Fruit fly (Drosophila melanogaster): ENCODE data around the gene Hexim.
A peak's percentile ranks its signal among the peaks of the same experiment; 100 is the strongest.

The Hexim gene

dm6 chr3R:14662989-14663500 lies 3.8 kb downstream of the Hexim start, which contains the start of the genes Rad17 and BigH1:
Rad17 (minus strand) TSS chr3R:14663197.
BigH1 (plus strand) TSS chr3R:14663450.
- TF ChIP-seq CG13204 (GFP tag; optimal IDR thresholded peaks at IDR 0.05): no peak
- TF ChIP-seq CG12605 (GFP tag; IDR thresholded peaks at IDR 0.05): no peak
- TF ChIP-seq CG4496 (GFP tag; IDR thresholded peaks at IDR 0.05): no peak
- TF ChIP-seq CG34367 (tag; optimal IDR thresholded peaks at IDR 0.05): no peak
- no peak for TF ChIP-seq Pif1B (GFP tag; optimal IDR thresholded peaks at IDR 0.05)
- no peak for TF ChIP-seq CG10348 (GFP tag; IDR thresholded peaks at IDR 0.05)
- no peak for TF ChIP-seq CG32121 (GFP tag; IDR thresholded peaks at IDR 0.05)
- TF ChIP-seq Snoo (tag; optimal IDR thresholded peaks at IDR 0.05): no peak
- no peak for TF ChIP-seq CG8159 (tag; optimal IDR thresholded peaks at IDR 0.05)
- no peak for TF ChIP-seq EcR (GFP tag; optimal IDR thresholded peaks at IDR 0.05)
- no peak for TF ChIP-seq CG8301 (tag; optimal IDR thresholded peaks at IDR 0.05)
- TF ChIP-seq CG14655 (GFP tag; optimal IDR thresholded peaks at IDR 0.05): no peak
- TF ChIP-seq fd96Ca (GFP tag; IDR thresholded peaks at IDR 0.05): no peak
- TF ChIP-seq CG9948 (tag; optimal IDR thresholded peaks at IDR 0.05): no peak
- TF ChIP-seq CG17806 (tag; optimal IDR thresholded peaks at IDR 0.05): no peak
- no peak for TF ChIP-seq gl (tag; optimal IDR thresholded peaks at IDR 0.05)

- TF ChIP-seq CG10348 (GFP tag; IDR thresholded peaks at IDR 0.05) (no peak), CG8159 (tag; optimal IDR thresholded peaks at IDR 0.05) (no peak), CG4496 (GFP tag; IDR thresholded peaks at IDR 0.05) (no peak), rn (GFP tag; IDR thresholded peaks at IDR 0.05) (no peak), CG12605 (GFP tag; IDR thresholded peaks at IDR 0.05) (no peak), Ets98B (GFP tag; IDR thresholded peaks at IDR 0.05) (no peak), CG14655 (GFP tag; optimal IDR thresholded peaks at IDR 0.05) (no peak), CG34367 (tag; optimal IDR thresholded peaks at IDR 0.05) (no peak), CG9948 (tag; optimal IDR thresholded peaks at IDR 0.05) (no peak), CG15710 (tag; optimal IDR thresholded peaks at IDR 0.05) (no peak), CG8301 (tag; optimal IDR thresholded peaks at IDR 0.05) (no peak), Pif1B (GFP tag; optimal IDR thresholded peaks at IDR 0.05) (no peak), Pif1A (GFP tag; optimal IDR thresholded peaks at IDR 0.05) (no peak)
Observed at dm6 chr3R:14670840-14671239, 11.6 kb downstream of the Hexim start.

dm6 chr3R:14672915-14673314 lies 13.7 kb downstream of the Hexim start:
- TF ChIP-seq CG15710 (tag; optimal IDR thresholded peaks at IDR 0.05) (peak; percentile 66), CG34367 (tag; optimal IDR thresholded peaks at IDR 0.05) (peak; percentile 53), CG12605 (GFP tag; IDR thresholded peaks at IDR 0.05) (no peak), CG14655 (GFP tag; optimal IDR thresholded peaks at IDR 0.05) (no peak), gl (tag; optimal IDR thresholded peaks at IDR 0.05) (no peak), CG10348 (GFP tag; IDR thresholded peaks at IDR 0.05) (no peak), Pif1A (GFP tag; optimal IDR thresholded peaks at IDR 0.05) (no peak), fd96Ca (GFP tag; IDR thresholded peaks at IDR 0.05) (peak; percentile 72), CG32121 (GFP tag; IDR thresholded peaks at IDR 0.05) (no peak), CG4496 (GFP tag; IDR thresholded peaks at IDR 0.05) (peak; percentile 60; the same call in 1 of the 3 replicates), CG13204 (GFP tag; optimal IDR thresholded peaks at IDR 0.05) (no peak), Pif1B (GFP tag; optimal IDR thresholded peaks at IDR 0.05) (peak; percentile 60), CG8301 (tag; optimal IDR thresholded peaks at IDR 0.05) (no peak), Ets98B (GFP tag; IDR thresholded peaks at IDR 0.05) (no peak), EcR (GFP tag; optimal IDR thresholded peaks at IDR 0.05) (no peak), CG8159 (tag; optimal IDR thresholded peaks at IDR 0.05) (peak; percentile 70), CG9948 (tag; optimal IDR thresholded peaks at IDR 0.05) (peak; percentile 65), CG17806 (tag; optimal IDR thresholded peaks at IDR 0.05) (peak; percentile 68), D1 (tag; optimal IDR thresholded peaks at IDR 0.05) (no peak), Snoo (tag; optimal IDR thresholded peaks at IDR 0.05) (peak; percentile 40), rn (GFP tag; IDR thresholded peaks at IDR 0.05) (no peak)

- TF ChIP-seq CG8159 (tag; optimal IDR thresholded peaks at IDR 0.05): peak; percentile 70
- TF ChIP-seq D1 (tag; optimal IDR thresholded peaks at IDR 0.05): no peak
- peak; percentile 58 for TF ChIP-seq CG14655 (GFP tag; optimal IDR thresholded peaks at IDR 0.05)
- TF ChIP-seq gl (tag; optimal IDR thresholded peaks at IDR 0.05): peak; percentile 4
- TF ChIP-seq CG15710 (tag; optimal IDR thresholded peaks at IDR 0.05): peak; percentile 65
- peak; percentile 71 for TF ChIP-seq CG17806 (tag; optimal IDR thresholded peaks at IDR 0.05)
- no peak for TF ChIP-seq CG13204 (GFP tag; optimal IDR thresholded peaks at IDR 0.05)
- TF ChIP-seq rn (GFP tag; IDR thresholded peaks at IDR 0.05): peak; percentile 34; the same call in 1 of the 2 replicates
- peak; percentile 57; the same call in 1 of the 2 replicates for TF ChIP-seq CG12605 (GFP tag; IDR thresholded peaks at IDR 0.05)
- 0 out of 3 replicates have a peak, but pooled peaks have one; percentile 34 for TF ChIP-seq fd96Ca (GFP tag; IDR thresholded peaks at IDR 0.05)
- TF ChIP-seq CG4496 (GFP tag; IDR thresholded peaks at IDR 0.05): peak; percentile 72
- TF ChIP-seq EcR (GFP tag; optimal IDR thresholded peaks at IDR 0.05): no peak
- TF ChIP-seq CG10348 (GFP tag; IDR thresholded peaks at IDR 0.05): no peak
- TF ChIP-seq Pif1B (GFP tag; optimal IDR thresholded peaks at IDR 0.05): peak; percentile 35
- TF ChIP-seq Snoo (tag; optimal IDR thresholded peaks at IDR 0.05): peak; percentile 65
- peak; percentile 42 for TF ChIP-seq CG8301 (tag; optimal IDR thresholded peaks at IDR 0.05)
- peak; percentile 64 for TF ChIP-seq CG9948 (tag; optimal IDR thresholded peaks at IDR 0.05)
- TF ChIP-seq Ets98B (GFP tag; IDR thresholded peaks at IDR 0.05): peak; percentile 48
- TF ChIP-seq CG34367 (tag; optimal IDR thresholded peaks at IDR 0.05): peak; percentile 32
- peak; percentile 45 for TF ChIP-seq Pif1A (GFP tag; optimal IDR thresholded peaks at IDR 0.05)
- peak; percentile 83 for TF ChIP-seq CG32121 (GFP tag; IDR thresholded peaks at IDR 0.05)
Observed at dm6 chr3R:14674762-14675161, 15.5 kb downstream of the Hexim start.

- no peak for TF ChIP-seq Snoo (tag; optimal IDR thresholded peaks at IDR 0.05)
- TF ChIP-seq fd96Ca (GFP tag; IDR thresholded peaks at IDR 0.05): no peak
- no peak for TF ChIP-seq CG8301 (tag; optimal IDR thresholded peaks at IDR 0.05)
- no peak for TF ChIP-seq CG34367 (tag; optimal IDR thresholded peaks at IDR 0.05)
- no peak for TF ChIP-seq CG32121 (GFP tag; IDR thresholded peaks at IDR 0.05)
- peak; percentile 8 for TF ChIP-seq CG14655 (GFP tag; optimal IDR thresholded peaks at IDR 0.05)
Observed at dm6 chr3R:14677065-14677464, 17.8 kb downstream of the Hexim start.
